Fruit fly (Drosophila melanogaster) whole organism, embryonic: Measurements from ENCODE around the gene shv.

Experiments
- ATbp ChIP-seq: fragments of 200-800 bp; sonication (Bioruptor generic); optimal IDR thresholded peaks from 2 replicates; lab custom pipeline; 2017; ENCODE audit warnings: missing biosample characterization, mild to moderate bottlenecking, missing genetic modification characterization, missing genetic modification reagents
- Ada2b ChIP-seq: fragments of 200-800 bp; sonication (Bioruptor generic); IDR thresholded peaks from 2 replicates; pipeline ENCODE4 v1.3.6; 2022; ENCODE audit warnings: missing biosample characterization, missing genetic modification characterization
- CG10147 ChIP-seq: fragments of 200-800 bp; sonication (Bioruptor generic); optimal IDR thresholded peaks from 2 replicates; lab custom pipeline; 2019; ENCODE audit warnings: missing biosample characterization, mild to moderate bottlenecking, missing genetic modification characterization, moderate library complexity
- CG10267 ChIP-seq: fragments of 200-800 bp; sonication (Bioruptor generic); optimal IDR thresholded peaks from 2 replicates; lab custom pipeline; 2018; ENCODE audit warnings: missing biosample characterization, mild to moderate bottlenecking, missing genetic modification characterization, moderate library complexity
- CG10321 ChIP-seq: fragments of 200-800 bp; sonication (Bioruptor generic); IDR thresholded peaks from 2 replicates; pipeline ENCODE4 v1.3.6; 2022; ENCODE audit warnings: missing biosample characterization, missing genetic modification characterization
- CG10462 ChIP-seq: fragments of 200-800 bp; sonication (Bioruptor generic); optimal IDR thresholded peaks from 2 replicates; lab custom pipeline; 2016; ENCODE audit warnings: missing biosample characterization, missing genetic modification characterization
- CG11456 ChIP-seq: fragments of 200-800 bp; sonication (Bioruptor generic); IDR thresholded peaks from 3 replicates; pipeline ENCODE4 v1.3.6; 2022; ENCODE audit warnings: missing biosample characterization, missing genetic modification characterization
- CG11504 ChIP-seq: fragments of 200-800 bp; sonication (Bioruptor generic); optimal IDR thresholded peaks from 3 replicates; lab custom pipeline; 2019; ENCODE audit warnings: missing biosample characterization, mild to moderate bottlenecking, missing genetic modification characterization, moderate library complexity
- CG12155 ChIP-seq: fragments of 200-800 bp; sonication (Bioruptor generic); optimal IDR thresholded peaks from 3 replicates; lab custom pipeline; 2016; ENCODE audit warnings: missing biosample characterization, missing genetic modification characterization
- CG12219 ChIP-seq: fragments of 200-800 bp; sonication (Bioruptor generic); optimal IDR thresholded peaks from 3 replicates; lab custom pipeline; 2018; ENCODE audit warnings: missing biosample characterization, mild to moderate bottlenecking, missing genetic modification characterization
- CG12299 ChIP-seq: fragments of 200-800 bp; sonication (Bioruptor generic); optimal IDR thresholded peaks from 2 replicates; lab custom pipeline; 2018; ENCODE audit warnings: missing biosample characterization, mild to moderate bottlenecking, missing genetic modification characterization
- CG14014 ChIP-seq: fragments of 200-800 bp; sonication (Bioruptor generic); IDR thresholded peaks from 2 replicates; pipeline ENCODE4 v1.3.6; 2022; ENCODE audit warnings: missing biosample characterization, missing genetic modification characterization
- CG14860 ChIP-seq: fragments of 200-800 bp; sonication (Bioruptor generic); IDR thresholded peaks from 3 replicates; pipeline ENCODE4 v1.3.6; 2022; ENCODE audit warnings: missing biosample characterization, missing genetic modification characterization; ENCODE audit not compliant: partially characterized antibody
- CG1602 ChIP-seq: fragments of 200-800 bp; sonication (Bioruptor generic); optimal IDR thresholded peaks from 3 replicates; lab custom pipeline; 2016; ENCODE audit warnings: missing biosample characterization, missing genetic modification characterization
- CG17385 ChIP-seq: fragments of 200-800 bp; sonication (Bioruptor generic); optimal IDR thresholded peaks from 3 replicates; lab custom pipeline; 2018; ENCODE audit warnings: missing biosample characterization, mild to moderate bottlenecking, missing genetic modification characterization
- CG7928 ChIP-seq: fragments of 200-800 bp; sonication (Bioruptor generic); optimal IDR thresholded peaks from 2 replicates; lab custom pipeline; 2017; ENCODE audit warnings: missing biosample characterization, mild to moderate bottlenecking, missing genetic modification characterization
- CG8478 ChIP-seq: fragments of >200 bp; optimal IDR thresholded peaks from 2 replicates; lab custom pipeline; 2018
- CG9876 ChIP-seq: fragments of 200-800 bp; sonication (Bioruptor generic); optimal IDR thresholded peaks from 2 replicates; lab custom pipeline; 2016; ENCODE audit warnings: missing biosample characterization, missing genetic modification characterization
- Doc2 ChIP-seq: fragments of 200-800 bp; sonication (Bioruptor generic); IDR thresholded peaks from 2 replicates; pipeline ENCODE4 v1.3.6; 2022; ENCODE audit warnings: missing biosample characterization, missing genetic modification characterization
- ERR ChIP-seq: fragments of 200-800 bp; sonication (Bioruptor generic); optimal IDR thresholded peaks from 2 replicates; lab custom pipeline; 2016; ENCODE audit warnings: missing biosample characterization, missing genetic modification characterization
- Elba2 ChIP-seq: fragments of 200-800 bp; sonication (Bioruptor generic); optimal IDR thresholded peaks from 3 replicates; lab custom pipeline; 2016; ENCODE audit warnings: missing biosample characterization, missing genetic modification characterization
- Ets97D ChIP-seq: fragments of 200-800 bp; sonication (Bioruptor generic); optimal IDR thresholded peaks from 3 replicates; lab custom pipeline; 2016; ENCODE audit warnings: missing biosample characterization, missing genetic modification characterization
- H2.0 ChIP-seq: fragments of 200-800 bp; sonication (Bioruptor generic); IDR thresholded peaks from 2 replicates; pipeline ENCODE4 v1.3.6; 2022; ENCODE audit warnings: missing biosample characterization, missing genetic modification characterization
- HmgD ChIP-seq: fragments of 200-800 bp; sonication (Bioruptor generic); optimal IDR thresholded peaks from 3 replicates; lab custom pipeline; 2016; ENCODE audit warnings: missing biosample characterization, missing genetic modification characterization
- Hr39 ChIP-seq: fragments of >200 bp; optimal IDR thresholded peaks from 2 replicates; lab custom pipeline; 2017
- Kr ChIP-seq: fragments of 200-800 bp; sonication (Bioruptor generic); optimal IDR thresholded peaks from 2 replicates; lab custom pipeline; 2017; ENCODE audit warnings: missing biosample characterization, mild to moderate bottlenecking, missing genetic modification characterization
- MTF-1 ChIP-seq: fragments of 200-800 bp; sonication (Bioruptor generic); optimal IDR thresholded peaks from 2 replicates; lab custom pipeline; 2018; ENCODE audit warnings: missing biosample characterization, mild to moderate bottlenecking, missing genetic modification characterization, borderline replicate concordance
- NC2α ChIP-seq: fragments of 200-800 bp; sonication (Bioruptor generic); optimal IDR thresholded peaks from 2 replicates; lab custom pipeline; 2016; ENCODE audit warnings: missing biosample characterization, missing genetic modification characterization
- Nf-YB ChIP-seq: fragments of 200-800 bp; sonication (Bioruptor generic); optimal IDR thresholded peaks from 3 replicates; lab custom pipeline; 2019; ENCODE audit warnings: missing biosample characterization, mild to moderate bottlenecking, missing genetic modification characterization, moderate library complexity
- Ssrp ChIP-seq: fragments of 200-800 bp; sonication (Bioruptor generic); optimal IDR thresholded peaks from 2 replicates; lab custom pipeline; 2018; ENCODE audit warnings: missing biosample characterization, mild to moderate bottlenecking, missing genetic modification characterization, moderate library complexity
- Taf1 ChIP-seq: fragments of 200-800 bp; sonication (Bioruptor generic); IDR thresholded peaks from 2 replicates; pipeline ENCODE4 v1.3.6; 2022; ENCODE audit warnings: missing biosample characterization, missing genetic modification characterization
- chm ChIP-seq: fragments of 200-800 bp; sonication (Bioruptor generic); IDR thresholded peaks from 2 replicates; pipeline ENCODE4 v1.3.6; 2022; ENCODE audit warnings: missing biosample characterization, missing genetic modification characterization
- croc ChIP-seq: fragments of 200-800 bp; sonication (Bioruptor generic); conservative IDR thresholded peaks from 3 replicates; pipeline ENCODE4 v1.3.6; 2022; ENCODE audit warnings: missing biosample characterization, missing genetic modification characterization
- cwo ChIP-seq: fragments of 200-800 bp; sonication (Bioruptor generic); optimal IDR thresholded peaks from 3 replicates; lab custom pipeline; 2017; ENCODE audit warnings: missing biosample characterization, missing genetic modification characterization, mild to moderate bottlenecking, moderate library complexity, missing genetic modification reagents
- dm ChIP-seq: fragments of 200-800 bp; sonication (Bioruptor generic); optimal IDR thresholded peaks from 3 replicates; lab custom pipeline; 2016; ENCODE audit warnings: missing biosample characterization, missing genetic modification characterization
- eve ChIP-seq, 2 experiments: fragments of >200 bp; optimal IDR thresholded peaks; 2 replicates each; lab custom pipeline; 2017; ENCODE audit warnings: missing biosample characterization in 2 of 2, missing genetic modification characterization in 2 of 2
- fd64A ChIP-seq: fragments of 200-800 bp; sonication (Bioruptor generic); optimal IDR thresholded peaks from 3 replicates; lab custom pipeline; 2018; ENCODE audit warnings: missing biosample characterization, mild to moderate bottlenecking, missing genetic modification characterization
- fu2 ChIP-seq: fragments of 200-800 bp; sonication (Bioruptor generic); optimal IDR thresholded peaks from 2 replicates; lab custom pipeline; 2016; ENCODE audit warnings: missing biosample characterization, missing genetic modification characterization
- gsb-n ChIP-seq: fragments of 200-800 bp; sonication (Bioruptor generic); optimal IDR thresholded peaks from 3 replicates; lab custom pipeline; 2018; ENCODE audit warnings: missing biosample characterization, mild to moderate bottlenecking, missing genetic modification characterization
- ken ChIP-seq: fragments of 200-800 bp; sonication (Bioruptor generic); IDR thresholded peaks from 3 replicates; pipeline ENCODE4 v1.3.6; 2022; ENCODE audit warnings: missing biosample characterization, missing genetic modification characterization
- kni ChIP-seq: fragments of 200-800 bp; sonication (Bioruptor generic); optimal IDR thresholded peaks from 3 replicates; lab custom pipeline; 2017; ENCODE audit warnings: mild to moderate bottlenecking, missing biosample characterization, missing genetic modification reagents, missing genetic modification characterization
- luna ChIP-seq: fragments of 200-800 bp; sonication (Bioruptor generic); optimal IDR thresholded peaks from 2 replicates; lab custom pipeline; 2016; ENCODE audit warnings: missing biosample characterization, missing genetic modification characterization
- nom ChIP-seq: fragments of 200-800 bp; sonication (Bioruptor generic); optimal IDR thresholded peaks from 2 replicates; lab custom pipeline; 2017; ENCODE audit warnings: missing biosample characterization, missing genetic modification characterization, mild to moderate bottlenecking, moderate library complexity, missing genetic modification reagents
- p53 ChIP-seq: fragments of 200-800 bp; sonication (Bioruptor generic); optimal IDR thresholded peaks from 2 replicates; lab custom pipeline; 2016; ENCODE audit warnings: missing biosample characterization, missing genetic modification characterization
- peb ChIP-seq: fragments of 200-800 bp; sonication (Bioruptor generic); IDR thresholded peaks from 2 replicates; pipeline ENCODE4 v1.3.6; 2022; ENCODE audit warnings: missing biosample characterization, missing genetic modification characterization
- run ChIP-seq: fragments of 200-800 bp; sonication (Bioruptor generic); optimal IDR thresholded peaks from 3 replicates; lab custom pipeline; 2018; ENCODE audit warnings: missing biosample characterization, mild to moderate bottlenecking, missing genetic modification characterization
- sd ChIP-seq: fragments of 200-800 bp; sonication (Bioruptor generic); optimal IDR thresholded peaks from 3 replicates; lab custom pipeline; 2018; ENCODE audit warnings: missing biosample characterization, mild to moderate bottlenecking, missing genetic modification characterization, moderate library complexity
- slbo ChIP-seq: fragments of 200-800 bp; sonication (Bioruptor generic); IDR thresholded peaks from 2 replicates; pipeline ENCODE4 v1.3.6; 2022; ENCODE audit warnings: missing biosample characterization, missing genetic modification characterization
- slou ChIP-seq: fragments of 200-800 bp; sonication (Bioruptor generic); optimal IDR thresholded peaks from 3 replicates; lab custom pipeline; 2016; ENCODE audit warnings: missing biosample characterization, missing genetic modification characterization
- stc ChIP-seq: fragments of 200-800 bp; sonication (Bioruptor generic); IDR thresholded peaks from 2 replicates; pipeline ENCODE4 v1.3.6; 2022; ENCODE audit warnings: missing biosample characterization, missing genetic modification characterization
- tio ChIP-seq: fragments of 200-800 bp; sonication (Bioruptor generic); optimal IDR thresholded peaks from 2 replicates; lab custom pipeline; 2017; ENCODE audit warnings: missing biosample characterization, missing genetic modification characterization, inconsistent platforms
- vfl ChIP-seq: fragments of 200-800 bp; sonication (Bioruptor generic); optimal IDR thresholded peaks from 2 replicates; lab custom pipeline; 2016; ENCODE audit warnings: missing biosample characterization, missing genetic modification characterization
- zfh2 ChIP-seq: fragments of 200-800 bp; sonication (Bioruptor generic); optimal IDR thresholded peaks from 2 replicates; lab custom pipeline; 2016; ENCODE audit warnings: missing biosample characterization, missing genetic modification characterization

Gene shv

dm6 chr2L:471021-471479, 18.1 kb downstream of the shv start (continued):
- TF ChIP-seq nom (GFP tag; lab: Kevin White, UChicago) (no peak), chm (no peak), Nf-YB (GFP tag; lab: Kevin White, UChicago) (peak; percentile 34), p53 (GFP tag; lab: Kevin White, UChicago) (no peak), gsb-n (tag; lab: Kevin White, UChicago) (peak; percentile 60), cwo (GFP tag; lab: Kevin White, UChicago) (peak; percentile 50), CG14014 (GFP tag; lab: Robert Waterston, UW) (no peak), run (tag; lab: Kevin White, UChicago) (peak; percentile 68), Kr (GFP tag; lab: Kevin White, UChicago) (no peak), Ada2b (no peak), CG8478 (lab: Kevin White, UChicago) (no peak), CG10321 (no peak), vfl (GFP tag; lab: Kevin White, UChicago) (no peak), CG12299 (peak; percentile 25), CG10147 (GFP tag; lab: Kevin White, UChicago) (peak; percentile 49), MTF-1 (GFP tag; lab: Kevin White, UChicago) (no peak), sd (tag; lab: Kevin White, UChicago) (no peak), CG9876 (no peak), CG11456 (GFP tag; lab: Robert Waterston, UW) (no peak), Ets97D (GFP tag; lab: Kevin White, UChicago) (no peak), CG1602 (GFP tag; lab: Kevin White, UChicago) (peak; percentile 43), ATbp (GFP tag; lab: Kevin White, UChicago) (peak; percentile 71), fu2 (no peak), Hr39 (lab: Kevin White, UChicago) (no peak), peb (GFP tag; lab: Robert Waterston, UW) (no peak), CG7928 (peak; percentile 6), Elba2 (no peak), zfh2 (GFP tag; lab: Kevin White, UChicago) (no peak), ken (GFP tag; lab: Robert Waterston, UW) (no peak), Ssrp (peak; percentile 71), croc (GFP tag; lab: Robert Waterston, UW) (peak; percentile 18; the same call in 1 of the 3 replicates), CG12155 (GFP tag; lab: Kevin White, UChicago) (peak; percentile 15), ERR (GFP tag; lab: Kevin White, UChicago) (no peak), CG10267 (tag; lab: Kevin White, UChicago) (peak; percentile 50), H2.0 (GFP tag; lab: Robert Waterston, UW) (no peak), CG11504 (tag; lab: Kevin White, UChicago) (peak; percentile 74), kni (GFP tag; lab: Kevin White, UChicago) (no peak), CG17385 (GFP tag; lab: Kevin White, UChicago) (peak; percentile 70), eve (GFP tag; optimal IDR thresholded peaks at IDR 0.05; lab: Kevin White, UChicago) (no peak), CG14860 (no peak), stc (GFP tag; lab: Robert Waterston, UW) (no peak), dm (GFP tag; lab: Kevin White, UChicago) (no peak), HmgD (GFP tag; lab: Kevin White, UChicago) (no peak), slbo (GFP tag; lab: Robert Waterston, UW) (no peak), CG10462 (GFP tag; lab: Kevin White, UChicago) (no peak), tio (peak; percentile 66), Doc2 (GFP tag; lab: Robert Waterston, UW) (no peak), CG12219 (GFP tag; lab: Kevin White, UChicago) (no peak), slou (GFP tag; lab: Kevin White, UChicago) (peak; percentile 64), Taf1 (GFP tag; lab: Robert Waterston, UW) (no peak), fd64A (no peak), NC2α (GFP tag; lab: Kevin White, UChicago) (no peak), luna (GFP tag; lab: Kevin White, UChicago) (no peak)
